Fruit fly (Drosophila melanogaster): ENCODE data around the gene Grl65a.

DNA sequence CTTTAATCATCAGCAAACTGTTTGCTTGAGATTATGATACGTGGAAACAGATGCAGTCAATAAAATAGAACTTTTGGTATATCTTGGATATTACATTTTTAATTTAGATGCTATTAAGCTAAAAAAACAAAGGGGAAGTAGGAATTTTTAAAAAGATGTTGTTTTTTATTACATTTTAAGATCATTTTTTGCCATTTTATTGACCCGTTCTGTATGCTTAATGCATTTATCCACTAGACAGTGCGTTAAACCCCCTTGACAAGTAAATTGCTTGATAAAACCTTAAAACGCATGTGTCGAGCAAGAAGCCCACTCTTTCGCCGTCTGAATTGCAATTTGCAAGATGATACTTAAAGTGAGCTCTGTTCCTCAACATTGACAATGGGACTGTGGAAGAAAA is 25.6 kb upstream of the Grl65a start:
- no peak for TF ChIP-seq psq (optimal IDR thresholded peaks at IDR 0.05)
- no peak for TF ChIP-seq h (optimal IDR thresholded peaks at IDR 0.05)
- no peak for TF ChIP-seq ttk (optimal IDR thresholded peaks at IDR 0.05)
- no peak for TF ChIP-seq Sin3A (optimal IDR thresholded peaks at IDR 0.05)
- no peak for TF ChIP-seq insv (optimal IDR thresholded peaks at IDR 0.05)

Data from Kc167 (cell line).